Fruit fly (Drosophila melanogaster) whole organism, embryonic: ENCODE measurements around the gene mAChR-B.

Experiments used
- Atf3 ChIP-seq: fragments of 200-800 bp; sonication (Bioruptor generic); optimal IDR thresholded peaks from 3 replicates; lab custom pipeline; 2016; ENCODE audit warnings: missing biosample characterization, missing genetic modification characterization
- BtbVII ChIP-seq: fragments of 200-800 bp; sonication (Bioruptor generic); optimal IDR thresholded peaks from 3 replicates; lab custom pipeline; 2017; ENCODE audit warnings: missing biosample characterization, mild to moderate bottlenecking, missing genetic modification characterization
- CG11504 ChIP-seq: fragments of 200-800 bp; sonication (Bioruptor generic); optimal IDR thresholded peaks from 3 replicates; lab custom pipeline; 2019; ENCODE audit warnings: missing biosample characterization, mild to moderate bottlenecking, missing genetic modification characterization, moderate library complexity
- CG11695 ChIP-seq: fragments of 200-800 bp; sonication (Bioruptor generic); IDR thresholded peaks from 3 replicates; pipeline ENCODE4 v1.3.6; 2022; ENCODE audit warnings: missing biosample characterization, missing genetic modification characterization
- CG13296 ChIP-seq: fragments of 200-800 bp; sonication (Bioruptor generic); optimal IDR thresholded peaks from 3 replicates; lab custom pipeline; 2018; ENCODE audit warnings: missing biosample characterization, mild to moderate bottlenecking, missing genetic modification characterization
- CG14667 ChIP-seq: fragments of 200-800 bp; sonication (Bioruptor generic); IDR thresholded peaks from 2 replicates; pipeline ENCODE4 v1.3.6; 2022; ENCODE audit warnings: missing biosample characterization, missing genetic modification characterization
- CG17186 ChIP-seq: fragments of 200-800 bp; sonication (Bioruptor generic); optimal IDR thresholded peaks from 3 replicates; lab custom pipeline; 2017; ENCODE audit warnings: missing biosample characterization, missing genetic modification reagents, missing genetic modification characterization
- CG18619 ChIP-seq: fragments of 200-800 bp; sonication (Bioruptor generic); optimal IDR thresholded peaks from 3 replicates; lab custom pipeline; 2017; ENCODE audit warnings: missing biosample characterization, mild to moderate bottlenecking, missing genetic modification characterization
- CG2129 ChIP-seq: fragments of 200-800 bp; sonication (Bioruptor generic); IDR thresholded peaks from 2 replicates; pipeline ENCODE4 v1.3.6; 2022; ENCODE audit warnings: missing biosample characterization, missing genetic modification characterization; ENCODE audit not compliant: partially characterized antibody
- CG30431 ChIP-seq: fragments of 200-800 bp; sonication (Bioruptor generic); optimal IDR thresholded peaks from 2 replicates; lab custom pipeline; 2017; ENCODE audit warnings: missing biosample characterization, missing genetic modification characterization
- CG31224 ChIP-seq: fragments of 200-800 bp; sonication (Bioruptor generic); IDR thresholded peaks from 2 replicates; pipeline ENCODE4 v1.3.6; 2022; ENCODE audit warnings: missing biosample characterization, missing genetic modification characterization
- CG4282 ChIP-seq: fragments of 200-800 bp; sonication (Bioruptor generic); optimal IDR thresholded peaks from 2 replicates; lab custom pipeline; 2016; ENCODE audit warnings: missing biosample characterization, missing genetic modification characterization
- CG4328 ChIP-seq: fragments of 200-800 bp; sonication (Bioruptor generic); optimal IDR thresholded peaks from 3 replicates; lab custom pipeline; 2017; ENCODE audit warnings: missing biosample characterization, missing genetic modification reagents, missing genetic modification characterization
- CG4424 ChIP-seq: fragments of 200-800 bp; sonication (Bioruptor generic); optimal IDR thresholded peaks from 3 replicates; lab custom pipeline; 2016; ENCODE audit warnings: missing biosample characterization, missing genetic modification characterization
- CG4854 ChIP-seq: fragments of 200-800 bp; sonication (Bioruptor generic); optimal IDR thresholded peaks from 2 replicates; lab custom pipeline; 2016; ENCODE audit warnings: missing biosample characterization, missing genetic modification characterization, inconsistent platforms
- CG6254 ChIP-seq: fragments of 200-800 bp; sonication (Bioruptor generic); optimal IDR thresholded peaks from 3 replicates; lab custom pipeline; 2017; ENCODE audit warnings: mild to moderate bottlenecking, missing biosample characterization, missing genetic modification reagents, missing genetic modification characterization
- CG7839 ChIP-seq: fragments of 200-800 bp; sonication (Bioruptor generic); optimal IDR thresholded peaks from 3 replicates; lab custom pipeline; 2018; ENCODE audit warnings: missing biosample characterization, mild to moderate bottlenecking, missing genetic modification characterization, moderate library complexity
- CG7963 ChIP-seq: fragments of 200-800 bp; sonication (Bioruptor generic); IDR thresholded peaks from 3 replicates; pipeline ENCODE4 v1.3.6; 2022; ENCODE audit warnings: missing biosample characterization, missing genetic modification characterization; ENCODE audit not compliant: partially characterized antibody
- CG8388 ChIP-seq: fragments of 200-800 bp; sonication (Bioruptor generic); optimal IDR thresholded peaks from 2 replicates; lab custom pipeline; 2019; ENCODE audit warnings: missing biosample characterization, mild to moderate bottlenecking, missing genetic modification characterization, moderate library complexity
- CG8924 ChIP-seq: fragments of 200-800 bp; optimal IDR thresholded peaks from 3 replicates; lab custom pipeline; 2019; ENCODE audit warnings: missing biosample characterization, mild to moderate bottlenecking, missing genetic modification characterization, moderate library complexity
- CG9876 ChIP-seq: fragments of 200-800 bp; sonication (Bioruptor generic); optimal IDR thresholded peaks from 2 replicates; lab custom pipeline; 2016; ENCODE audit warnings: missing biosample characterization, missing genetic modification characterization
- Dp ChIP-seq: fragments of 200-800 bp; sonication (Bioruptor generic); optimal IDR thresholded peaks from 2 replicates; lab custom pipeline; 2018; ENCODE audit warnings: missing biosample characterization, mild to moderate bottlenecking, missing genetic modification characterization, moderate library complexity
- E2f2 ChIP-seq: fragments of 200-800 bp; sonication (Bioruptor generic); IDR thresholded peaks from 2 replicates; pipeline ENCODE4 v1.3.6; 2022; ENCODE audit warnings: missing biosample characterization, missing genetic modification characterization
- Eip74EF ChIP-seq, 2 experiments: fragments of 200-800 bp in 1 of 2; fragments of >200 bp in 1 of 2; sonication (Bioruptor generic) in 1 of 2; optimal IDR thresholded peaks; 2 replicates each; lab custom pipeline; 2017 to 2019; ENCODE audit warnings: missing biosample characterization in 2 of 2, missing genetic modification characterization in 2 of 2, mild to moderate bottlenecking in 1 of 2, moderate library complexity in 1 of 2
- Hsf ChIP-seq: fragments of 200-800 bp; sonication (Bioruptor generic); optimal IDR thresholded peaks from 3 replicates; lab custom pipeline; 2016; ENCODE audit warnings: missing biosample characterization, missing genetic modification characterization
- MBD-R2 ChIP-seq: fragments of 200-800 bp; sonication (Bioruptor generic); IDR thresholded peaks from 2 replicates; pipeline ENCODE4 v1.3.6; 2022; ENCODE audit warnings: missing biosample characterization, missing genetic modification characterization
- PHDP ChIP-seq: fragments of 200-800 bp; sonication (Bioruptor generic); optimal IDR thresholded peaks from 3 replicates; lab custom pipeline; 2018; ENCODE audit warnings: missing biosample characterization, mild to moderate bottlenecking, missing genetic modification characterization, moderate library complexity
- Ssrp ChIP-seq: fragments of 200-800 bp; sonication (Bioruptor generic); optimal IDR thresholded peaks from 2 replicates; lab custom pipeline; 2018; ENCODE audit warnings: missing biosample characterization, mild to moderate bottlenecking, missing genetic modification characterization, moderate library complexity
- Taf1 ChIP-seq: fragments of 200-800 bp; sonication (Bioruptor generic); IDR thresholded peaks from 2 replicates; pipeline ENCODE4 v1.3.6; 2022; ENCODE audit warnings: missing biosample characterization, missing genetic modification characterization
- ac ChIP-seq: fragments of 200-800 bp; sonication (Bioruptor generic); optimal IDR thresholded peaks from 3 replicates; lab custom pipeline; 2017; ENCODE audit warnings: missing biosample characterization, mild to moderate bottlenecking, missing genetic modification characterization
- ase ChIP-seq: fragments of 200-800 bp; sonication (Bioruptor generic); IDR thresholded peaks from 3 replicates; pipeline ENCODE4 v1.3.6; 2022; ENCODE audit warnings: missing biosample characterization, missing genetic modification characterization
- caup ChIP-seq: fragments of 200-800 bp; sonication (Bioruptor generic); optimal IDR thresholded peaks from 3 replicates; lab custom pipeline; 2017; ENCODE audit warnings: missing biosample characterization, mild to moderate bottlenecking, missing genetic modification characterization, moderate library complexity; ENCODE audit not compliant: severe bottlenecking
- corto ChIP-seq: fragments of 200-800 bp; sonication (Bioruptor generic); optimal IDR thresholded peaks from 2 replicates; lab custom pipeline; 2016; ENCODE audit warnings: missing biosample characterization, mild to moderate bottlenecking, missing genetic modification characterization, moderate library complexity
- dan ChIP-seq: fragments of 200-800 bp; sonication (Bioruptor generic); IDR thresholded peaks from 2 replicates; pipeline ENCODE4 v1.3.6; 2022; ENCODE audit warnings: missing biosample characterization, missing genetic modification characterization
- dysf ChIP-seq: fragments of 200-800 bp; sonication (Bioruptor generic); IDR thresholded peaks from 3 replicates; pipeline ENCODE4 v1.3.6; 2022; ENCODE audit warnings: missing biosample characterization, missing genetic modification characterization
- lab ChIP-seq: fragments of 200-800 bp; sonication (Bioruptor generic); optimal IDR thresholded peaks from 3 replicates; lab custom pipeline; 2017; ENCODE audit warnings: missing biosample characterization, missing genetic modification characterization, mild to moderate bottlenecking, moderate library complexity, missing genetic modification reagents
- mirr ChIP-seq: fragments of 200-800 bp; sonication (Bioruptor generic); optimal IDR thresholded peaks from 3 replicates; lab custom pipeline; 2018; ENCODE audit warnings: missing biosample characterization, mild to moderate bottlenecking, missing genetic modification characterization
- nom ChIP-seq: fragments of 200-800 bp; sonication (Bioruptor generic); optimal IDR thresholded peaks from 2 replicates; lab custom pipeline; 2017; ENCODE audit warnings: missing biosample characterization, missing genetic modification characterization, mild to moderate bottlenecking, moderate library complexity, missing genetic modification reagents
- onecut ChIP-seq: fragments of 200-800 bp; sonication (Bioruptor generic); IDR thresholded peaks from 2 replicates; pipeline ENCODE4 v1.3.6; 2022; ENCODE audit warnings: missing biosample characterization, missing genetic modification characterization
- org-1 ChIP-seq: fragments of 200-800 bp; sonication (Bioruptor generic); optimal IDR thresholded peaks from 2 replicates; lab custom pipeline; 2017; ENCODE audit warnings: missing biosample characterization, missing genetic modification characterization
- peb ChIP-seq: fragments of 200-800 bp; sonication (Bioruptor generic); IDR thresholded peaks from 2 replicates; pipeline ENCODE4 v1.3.6; 2022; ENCODE audit warnings: missing biosample characterization, missing genetic modification characterization
- pros ChIP-seq: fragments of 200-800 bp; sonication (Bioruptor generic); optimal IDR thresholded peaks from 3 replicates; lab custom pipeline; 2019; ENCODE audit warnings: missing biosample characterization, mild to moderate bottlenecking, missing genetic modification characterization, moderate library complexity
- psq ChIP-seq: fragments of 200-800 bp; sonication (Bioruptor generic); optimal IDR thresholded peaks from 2 replicates; lab custom pipeline; 2017; ENCODE audit warnings: missing biosample characterization, missing genetic modification characterization
- sqz ChIP-seq: fragments of 200-800 bp; sonication (Bioruptor generic); optimal IDR thresholded peaks from 3 replicates; lab custom pipeline; 2018; ENCODE audit warnings: missing biosample characterization, mild to moderate bottlenecking, missing genetic modification characterization
- tin ChIP-seq: fragments of 200-800 bp; sonication (Bioruptor generic); optimal IDR thresholded peaks from 3 replicates; lab custom pipeline; 2016; ENCODE audit warnings: missing biosample characterization, missing genetic modification characterization
- trem ChIP-seq: fragments of 200-800 bp; optimal IDR thresholded peaks from 3 replicates; lab custom pipeline; 2019; ENCODE audit warnings: missing biosample characterization, mild to moderate bottlenecking, missing genetic modification characterization, moderate library complexity
- unpg ChIP-seq: fragments of 200-800 bp; sonication (Bioruptor generic); optimal IDR thresholded peaks from 3 replicates; lab custom pipeline; 2018; ENCODE audit warnings: missing biosample characterization, mild to moderate bottlenecking, missing genetic modification characterization, moderate library complexity
- zfh2 ChIP-seq: fragments of 200-800 bp; sonication (Bioruptor generic); optimal IDR thresholded peaks from 2 replicates; lab custom pipeline; 2016; ENCODE audit warnings: missing biosample characterization, missing genetic modification characterization

The mAChR-B gene

DNA sequence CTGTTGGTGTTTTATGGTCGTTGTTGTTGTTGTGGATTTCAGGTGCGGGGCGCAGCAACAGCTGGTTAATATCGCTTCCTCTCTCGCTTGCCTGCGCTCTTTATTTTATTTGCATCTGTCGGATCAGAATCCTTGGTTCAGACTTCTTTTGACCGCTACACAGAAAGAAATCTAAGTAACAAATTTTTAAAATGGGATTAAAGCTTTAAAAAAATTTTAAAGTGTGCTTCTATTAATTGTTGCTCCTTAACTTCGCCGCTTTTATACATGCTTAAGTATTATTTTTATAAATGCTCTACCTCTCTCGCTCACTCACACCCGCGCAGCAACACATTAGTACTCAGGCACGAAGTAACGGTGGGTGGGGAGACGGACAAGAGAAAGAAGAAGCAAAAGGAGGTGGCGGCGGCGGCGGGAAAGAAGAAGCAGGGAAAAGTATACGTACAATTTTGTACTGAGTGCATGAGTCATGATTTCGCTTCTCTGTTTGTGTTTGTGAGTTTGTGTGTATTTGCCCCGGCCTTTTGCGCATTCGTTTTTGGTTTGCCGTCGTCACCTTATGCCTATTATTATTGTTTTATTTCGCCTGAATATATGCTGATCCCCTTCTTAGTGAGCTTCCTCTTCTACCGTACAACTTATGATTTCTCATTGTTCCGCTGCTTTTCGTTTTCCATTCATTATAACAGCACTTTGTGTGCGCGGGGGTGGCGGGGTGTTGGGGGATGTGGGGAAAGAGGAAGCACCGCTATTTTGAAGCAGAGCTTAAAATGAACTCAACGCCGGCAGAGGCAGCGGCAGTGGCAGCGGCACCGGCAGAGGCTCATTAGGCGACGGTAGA is 55.0 kb downstream of the mAChR-B start (continued):
- TF ChIP-seq Eip74EF (GFP tag; optimal IDR thresholded peaks at IDR 0.05; lab: Kevin White, UChicago) (peak in 1 of 2 experiments; percentile 24), zfh2 (GFP tag; lab: Kevin White, UChicago) (peak; percentile 71), CG7839 (tag; lab: Kevin White, UChicago) (peak; percentile 85), Ssrp (peak; percentile 80), CG9876 (GFP tag; lab: Kevin White, UChicago) (peak; percentile 29), Taf1 (GFP tag; lab: Robert Waterston, UW) (peak; percentile 57; the same call in 1 of the 2 replicates), psq (peak; percentile 66), CG6254 (peak; percentile 70), sqz (peak; percentile 47), nom (GFP tag; lab: Kevin White, UChicago) (peak; percentile 75), BtbVII (GFP tag; lab: Kevin White, UChicago) (peak; percentile 87), Hsf (GFP tag; lab: Kevin White, UChicago) (peak; percentile 85), dan (GFP tag; lab: Robert Waterston, UW) (0 out of 2 replicates have a peak, but pooled peaks have one; percentile 12), CG13296 (peak; percentile 78), CG4328 (peak; percentile 29), CG17186 (no peak), PHDP (tag; lab: Kevin White, UChicago) (peak; percentile 85), corto (GFP tag; lab: Kevin White, UChicago) (peak; percentile 82), pros (GFP tag; lab: Kevin White, UChicago) (peak; percentile 68), tin (GFP tag; lab: Kevin White, UChicago) (peak; percentile 78), CG31224 (peak; percentile 69), mirr (GFP tag; lab: Kevin White, UChicago) (no peak), ase (peak; percentile 71; the same call in 2 of the 3 replicates), CG7963 (GFP tag; lab: Robert Waterston, UW) (no peak), dysf (GFP tag; lab: Robert Waterston, UW) (peak; percentile 86), CG11504 (tag; lab: Kevin White, UChicago) (peak; percentile 88), peb (GFP tag; lab: Robert Waterston, UW) (peak; percentile 68), CG30431 (GFP tag; lab: Kevin White, UChicago) (peak; percentile 41), unpg (GFP tag; lab: Kevin White, UChicago) (peak; percentile 86), CG18619 (GFP tag; lab: Kevin White, UChicago) (peak; percentile 78), Atf3 (peak; percentile 71), CG14667 (GFP tag; lab: Robert Waterston, UW) (peak; percentile 71), org-1 (GFP tag; lab: Kevin White, UChicago) (peak; percentile 82), MBD-R2 (peak; percentile 44), CG4854 (GFP tag; lab: Kevin White, UChicago) (peak; percentile 59), CG11695 (GFP tag; lab: Robert Waterston, UW) (peak; percentile 85), Dp (GFP tag; lab: Kevin White, UChicago) (no peak), CG4424 (GFP tag; lab: Kevin White, UChicago) (peak; percentile 68), ac (GFP tag; lab: Kevin White, UChicago) (peak; percentile 63), lab (GFP tag; lab: Kevin White, UChicago) (peak; percentile 92), onecut (GFP tag; lab: Robert Waterston, UW) (no peak), CG8388 (GFP tag; lab: Kevin White, UChicago) (peak; percentile 76), CG4282 (GFP tag; lab: Kevin White, UChicago) (peak; percentile 28), CG2129 (GFP tag; lab: Robert Waterston, UW) (no peak), trem (peak; percentile 78), E2f2 (peak; percentile 60), caup (GFP tag; lab: Kevin White, UChicago) (peak; percentile 76), CG8924 (tag; lab: Kevin White, UChicago) (peak; percentile 91)
